Worm (Caenorhabditis elegans) whole organism, L4/young adult: ENCODE results near the gene immt-2.

ENCODE experiments used
- W03F9.2 ChIP-seq: fragments of 150-350 bp; optimal IDR thresholded peaks from 2 replicates; lab custom pipeline; 2014; ENCODE audit warnings: missing biosample characterization, missing genetic modification characterization
- dao-5 ChIP-seq: sonication (generic microtip); optimal IDR thresholded peaks from 2 replicates; lab custom pipeline; 2016; ENCODE audit warnings: missing genotype, missing genetic modification characterization, moderate library complexity, missing compliant biosample characterization
- him-1 ChIP-seq: sonication (generic microtip); optimal IDR thresholded peaks from 2 replicates; lab custom pipeline; 2016; ENCODE audit warnings: missing genotype, missing genetic modification reagents, missing genetic modification characterization, missing compliant biosample characterization

- TF ChIP-seq W03F9.2 (tag; lab: Kevin White, UChicago) (no peak), him-1 (tag; lab: Kevin White, UChicago) (no peak), dao-5 (tag; lab: Kevin White, UChicago) (no peak)
Measured at ce11 chrV:16745214-16745613, 43.9 kb upstream of the immt-2 start.
